Worm (Caenorhabditis elegans): Measurements from ENCODE around the gene C44C1.1.
A peak's percentile ranks its signal among the peaks of the same experiment; 100 is the strongest.

C44C1.1 gene

ce11 chrX:1025010-1025409, 44.4 kb downstream of the C44C1.1 start, which contains the start of gene F55A4.3:
Gene F55A4.3 (minus strand): TSS chrX:1025110.
- TF ChIP-seq egl-27 (tag; optimal IDR thresholded peaks at IDR 0.05) (no peak), R02D3.7 (tag; optimal IDR thresholded peaks at IDR 0.05) (no peak), ztf-4 (tag; optimal IDR thresholded peaks at IDR 0.05) (no peak), hmg-11 (tag; optimal IDR thresholded peaks at IDR 0.05) (no peak), nhr-28 (tag; optimal IDR thresholded peaks at IDR 0.05) (no peak), mdl-1 (tag; optimal IDR thresholded peaks at IDR 0.05) (no peak), elt-2 (tag; optimal IDR thresholded peaks at IDR 0.05) (no peak), nhr-12 (tag; optimal IDR thresholded peaks at IDR 0.05) (no peak), elt-1 (tag; optimal IDR thresholded peaks at IDR 0.05) (no peak), lin-39 (tag; optimal IDR thresholded peaks at IDR 0.05) (no peak), nhr-67 (tag; optimal IDR thresholded peaks at IDR 0.05) (no peak), pha-4 (tag; optimal IDR thresholded peaks at IDR 0.05) (no peak), nhr-25 (tag; optimal IDR thresholded peaks at IDR 0.05) (no peak), fkh-2 (tag; optimal IDR thresholded peaks at IDR 0.05) (no peak), fos-1 (tag; optimal IDR thresholded peaks at IDR 0.05) (no peak), nhr-11 (tag; optimal IDR thresholded peaks at IDR 0.05) (no peak), lsy-12 (tag; optimal IDR thresholded peaks at IDR 0.05) (no peak), mml-1 (tag; optimal IDR thresholded peaks at IDR 0.05) (no peak), zag-1 (tag; optimal IDR thresholded peaks at IDR 0.05) (no peak), ama-1 (optimal IDR thresholded peaks at IDR 0.05) (no peak)

ce11 chrX:1026722-1027121, 46.1 kb downstream of the C44C1.1 start:
- TF ChIP-seq nhr-23 (tag; optimal IDR thresholded peaks at IDR 0.05) = peak; percentile 21
- no peak for TF ChIP-seq sea-2 (GFP tag; optimal IDR thresholded peaks at IDR 0.05)
- peak; percentile 57 for TF ChIP-seq nhr-43 (tag; optimal IDR thresholded peaks at IDR 0.05; ENCODE audit: poor library complexity, severe bottlenecking)
- no peak for TF ChIP-seq zag-1 (tag; optimal IDR thresholded peaks at IDR 0.05)
- peak; percentile 72 for TF ChIP-seq nhr-25 (tag; optimal IDR thresholded peaks at IDR 0.05)
- no peak for TF ChIP-seq egl-5 (tag; optimal IDR thresholded peaks at IDR 0.05)
- TF ChIP-seq R02D3.7 (tag; optimal IDR thresholded peaks at IDR 0.05) = no peak
- TF ChIP-seq nhr-77 (tag; optimal IDR thresholded peaks at IDR 0.05) = no peak
- TF ChIP-seq unc-62 (GFP tag; optimal IDR thresholded peaks at IDR 0.05) = no peak
- no peak for TF ChIP-seq nhr-67 (tag; optimal IDR thresholded peaks at IDR 0.05)

- TF ChIP-seq nhr-25 (tag; optimal IDR thresholded peaks at IDR 0.05) (no peak), egl-27 (tag; optimal IDR thresholded peaks at IDR 0.05) (no peak), R02D3.7 (tag; optimal IDR thresholded peaks at IDR 0.05) (no peak), mml-1 (tag; optimal IDR thresholded peaks at IDR 0.05) (no peak), nhr-237 (tag; optimal IDR thresholded peaks at IDR 0.05) (no peak), nhr-11 (tag; optimal IDR thresholded peaks at IDR 0.05) (no peak), zag-1 (tag; optimal IDR thresholded peaks at IDR 0.05) (no peak), egl-5 (tag; optimal IDR thresholded peaks at IDR 0.05) (no peak), daf-12 (tag; optimal IDR thresholded peaks at IDR 0.05) (no peak)
These were observed 46.8 kb downstream of the C44C1.1 start for ce11 chrX:1027370-1027769.

DNA sequence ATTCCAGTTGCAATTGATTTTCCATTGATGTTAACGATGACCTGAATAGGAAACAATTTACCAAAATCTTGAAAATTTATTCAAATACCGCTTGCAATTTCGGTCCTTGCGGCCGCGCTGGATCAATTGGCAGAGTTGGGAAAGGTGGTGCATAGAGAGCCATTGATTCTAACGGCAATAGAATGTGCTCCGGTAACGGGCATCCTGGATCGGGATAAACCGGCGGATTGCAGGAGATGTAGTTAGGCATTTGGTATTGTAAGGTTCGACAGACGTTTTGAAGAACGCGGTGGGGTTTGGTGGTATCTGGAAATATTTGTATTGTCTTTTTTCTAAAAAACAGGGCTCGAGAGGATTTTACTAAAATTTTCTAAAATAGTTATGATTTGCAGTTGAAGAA, 50.3 kb downstream of the C44C1.1 start:
- TF ChIP-seq ama-1 (optimal IDR thresholded peaks at IDR 0.05) (no peak), sea-2 (GFP tag; optimal IDR thresholded peaks at IDR 0.05) (no peak), fos-1 (tag; optimal IDR thresholded peaks at IDR 0.05) (no peak), unc-39 (tag; optimal IDR thresholded peaks at IDR 0.05) (no peak), ceh-82 (tag; optimal IDR thresholded peaks at IDR 0.05) (no peak), mdl-1 (tag; optimal IDR thresholded peaks at IDR 0.05) (no peak), elt-3 (tag; optimal IDR thresholded peaks at IDR 0.05) (no peak), lsy-12 (tag; optimal IDR thresholded peaks at IDR 0.05) (no peak), lin-15B (tag; optimal IDR thresholded peaks at IDR 0.05) (no peak), zag-1 (tag; optimal IDR thresholded peaks at IDR 0.05) (no peak), R02D3.7 (tag; optimal IDR thresholded peaks at IDR 0.05) (no peak), ceh-9 (tag; optimal IDR thresholded peaks at IDR 0.05) (no peak), nhr-23 (tag; optimal IDR thresholded peaks at IDR 0.05) (no peak), nhr-76 (tag; optimal IDR thresholded peaks at IDR 0.05) (no peak)
